Worm (Caenorhabditis elegans) whole organism, late embryonic: ENCODE measurements around the gene R11G1.2.
A peak's percentile ranks its signal among the peaks of the same experiment; 100 is the strongest.

Source experiments
- C38D4.7 ChIP-seq: fragments of 200-800 bp; sonication (Bioruptor generic); optimal IDR thresholded peaks from 2 replicates; lab custom pipeline; 2018; ENCODE audit warnings: mild to moderate bottlenecking, missing genetic modification characterization, moderate library complexity, missing compliant biosample characterization
- F13H6.1 ChIP-seq: sonication (generic microtip); optimal IDR thresholded peaks from 2 replicates; lab custom pipeline; 2016; ENCODE audit warnings: missing genetic modification characterization, missing compliant biosample characterization
- ceh-14 ChIP-seq: sonication (generic microtip); optimal IDR thresholded peaks from 2 replicates; lab custom pipeline; 2016; ENCODE audit warnings: missing genotype, missing genetic modification characterization, missing compliant biosample characterization
- ceh-18 ChIP-seq: sonication (generic microtip); optimal IDR thresholded peaks from 2 replicates; lab custom pipeline; 2016; ENCODE audit warnings: missing genetic modification characterization, missing compliant biosample characterization
- ceh-22 ChIP-seq: sonication (generic microtip); optimal IDR thresholded peaks from 2 replicates; lab custom pipeline; 2017; ENCODE audit warnings: missing biosample characterization, missing genetic modification characterization
- ceh-24 ChIP-seq: sonication (generic microtip); optimal IDR thresholded peaks from 2 replicates; lab custom pipeline; 2016; ENCODE audit warnings: mild to moderate bottlenecking, missing genetic modification characterization, missing compliant biosample characterization
- ceh-30 ChIP-seq: fragments of 150-350 bp; optimal IDR thresholded peaks from 2 replicates; lab custom pipeline; 2014; ENCODE audit warnings: missing biosample characterization, missing genetic modification characterization
- ceh-45 ChIP-seq: fragments of 200-800 bp; sonication (Bioruptor generic); IDR thresholded peaks from 2 replicates; pipeline ENCODE4 v1.3.6; 2022; ENCODE audit warnings: missing genetic modification reagents, missing genetic modification characterization, missing compliant biosample characterization
- ceh-48 ChIP-seq: sonication (generic microtip); optimal IDR thresholded peaks from 2 replicates; lab custom pipeline; 2016; ENCODE audit warnings: missing genetic modification characterization, inconsistent platforms, missing compliant biosample characterization
- ceh-6 ChIP-seq: fragments of 200-800 bp; sonication (Bioruptor generic); optimal IDR thresholded peaks from 2 replicates; lab custom pipeline; 2018; ENCODE audit warnings: mild to moderate bottlenecking, missing genetic modification characterization, missing compliant biosample characterization
- che-1 ChIP-seq: sonication (generic microtip); optimal IDR thresholded peaks from 2 replicates; lab custom pipeline; 2016; ENCODE audit warnings: mild to moderate bottlenecking, missing genetic modification characterization, missing compliant biosample characterization
- elt-4 ChIP-seq: sonication (generic microtip); optimal IDR thresholded peaks from 2 replicates; lab custom pipeline; 2016; ENCODE audit warnings: missing genetic modification characterization, missing compliant biosample characterization
- ets-4 ChIP-seq: sonication (generic microtip); optimal IDR thresholded peaks from 2 replicates; lab custom pipeline; 2016; ENCODE audit warnings: missing genetic modification characterization, missing compliant biosample characterization
- eyg-1 ChIP-seq: sonication (generic microtip); optimal IDR thresholded peaks from 2 replicates; lab custom pipeline; 2016; ENCODE audit warnings: missing genotype, missing genetic modification characterization, missing compliant biosample characterization
- fax-1 ChIP-seq: sonication (generic microtip); optimal IDR thresholded peaks from 2 replicates; lab custom pipeline; 2016; ENCODE audit warnings: missing genotype, missing genetic modification characterization, missing compliant biosample characterization
- fkh-10 ChIP-seq: fragments of 150-350 bp; optimal IDR thresholded peaks from 2 replicates; lab custom pipeline; 2014; ENCODE audit warnings: missing biosample characterization, missing genetic modification reagents, missing genetic modification characterization
- fkh-6 ChIP-seq: sonication (generic microtip); optimal IDR thresholded peaks from 2 replicates; lab custom pipeline; 2016; ENCODE audit warnings: missing genetic modification characterization, missing compliant biosample characterization
- hlh-13 ChIP-seq: fragments of 200-800 bp; sonication (Bioruptor generic); optimal IDR thresholded peaks from 2 replicates; lab custom pipeline; 2018; ENCODE audit warnings: mild to moderate bottlenecking, missing genetic modification characterization, missing compliant biosample characterization
- hlh-6 ChIP-seq: sonication (generic microtip); optimal IDR thresholded peaks from 2 replicates; lab custom pipeline; 2016; ENCODE audit warnings: missing genotype, missing genetic modification characterization, missing compliant biosample characterization
- lin-11 ChIP-seq: fragments of 200-800 bp; sonication (Bioruptor generic); optimal IDR thresholded peaks from 2 replicates; lab custom pipeline; 2018; ENCODE audit warnings: mild to moderate bottlenecking, missing genetic modification characterization, missing compliant biosample characterization
- madf-2 ChIP-seq: sonication (generic microtip); optimal IDR thresholded peaks from 2 replicates; lab custom pipeline; 2017; ENCODE audit warnings: missing genetic modification characterization, missing compliant biosample characterization
- nhr-11 ChIP-seq: fragments of 150-350 bp; optimal IDR thresholded peaks from 2 replicates; lab custom pipeline; 2014; ENCODE audit warnings: missing biosample characterization, missing genetic modification characterization
- nhr-232 ChIP-seq: sonication (generic microtip); optimal IDR thresholded peaks from 2 replicates; lab custom pipeline; 2016; ENCODE audit warnings: missing genetic modification characterization, missing compliant biosample characterization
- npax-4 ChIP-seq: sonication (generic microtip); optimal IDR thresholded peaks from 2 replicates; lab custom pipeline; 2016; ENCODE audit warnings: missing genetic modification characterization, missing compliant biosample characterization
- pat-9 ChIP-seq: fragments of 200-800 bp; sonication (Bioruptor generic); optimal IDR thresholded peaks from 2 replicates; lab custom pipeline; 2018; ENCODE audit warnings: mild to moderate bottlenecking, missing genetic modification characterization, moderate library complexity, missing compliant biosample characterization
- pha-4 ChIP-seq: fragments of 150-350 bp; optimal IDR thresholded peaks from 2 replicates; lab custom pipeline; 2018; ENCODE audit warnings: missing biosample characterization, missing genetic modification reagents, missing genetic modification characterization
- pqm-1 ChIP-seq: sonication (generic microtip); optimal IDR thresholded peaks from 2 replicates; lab custom pipeline; 2016; ENCODE audit warnings: missing genetic modification characterization, missing compliant biosample characterization
- pros-1 ChIP-seq: fragments of 150-350 bp; optimal IDR thresholded peaks from 2 replicates; lab custom pipeline; 2014; ENCODE audit warnings: missing biosample characterization, missing genetic modification reagents, missing genetic modification characterization
- rnt-1 ChIP-seq: sonication (generic microtip); optimal IDR thresholded peaks from 2 replicates; lab custom pipeline; 2016; ENCODE audit warnings: missing genetic modification characterization, missing compliant biosample characterization
- sox-2 ChIP-seq: fragments of 200-800 bp; sonication (Bioruptor generic); IDR thresholded peaks from 2 replicates; pipeline ENCODE4 v1.3.6; 2022; ENCODE audit warnings: missing genetic modification reagents, missing genetic modification characterization, missing compliant biosample characterization
- sox-4 ChIP-seq: sonication (generic microtip); optimal IDR thresholded peaks from 2 replicates; lab custom pipeline; 2017; ENCODE audit warnings: mild to moderate bottlenecking, missing genetic modification characterization, inconsistent platforms, missing compliant biosample characterization
- syd-9 ChIP-seq: sonication (generic microtip); optimal IDR thresholded peaks from 2 replicates; lab custom pipeline; 2016; ENCODE audit warnings: mild to moderate bottlenecking, missing genetic modification characterization, moderate library complexity, missing compliant biosample characterization
- ttx-3 ChIP-seq: sonication (generic microtip); optimal IDR thresholded peaks from 2 replicates; lab custom pipeline; 2016; ENCODE audit warnings: missing genetic modification reagents, missing genetic modification characterization, missing compliant biosample characterization
- unc-42 ChIP-seq: sonication (generic microtip); optimal IDR thresholded peaks from 2 replicates; lab custom pipeline; 2016; ENCODE audit warnings: missing genotype, missing genetic modification characterization, missing compliant biosample characterization
- unc-55 ChIP-seq: sonication (generic microtip); optimal IDR thresholded peaks from 2 replicates; lab custom pipeline; 2017; ENCODE audit warnings: missing biosample characterization, missing genetic modification reagents, missing genetic modification characterization

R11G1.2 gene

ce11 chrX:3625599-3625998 is 24.8 kb upstream of the R11G1.2 start:
- TF ChIP-seq nhr-11 (tag; lab: Kevin White, UChicago) (no peak), ceh-18 (tag; lab: Kevin White, UChicago) (no peak), madf-2 (tag; lab: Kevin White, UChicago) (no peak), sox-2 (no peak), lin-11 (tag; lab: Kevin White, UChicago) (no peak), npax-4 (tag; lab: Kevin White, UChicago) (no peak), pros-1 (no peak), ceh-14 (tag; lab: Kevin White, UChicago) (no peak), hlh-6 (tag; lab: Kevin White, UChicago) (no peak), unc-55 (GFP tag; lab: Kevin White, UChicago) (no peak), ceh-30 (tag; lab: Kevin White, UChicago) (no peak), che-1 (no peak), eyg-1 (tag; lab: Kevin White, UChicago) (no peak), pat-9 (no peak), rnt-1 (tag; lab: Kevin White, UChicago) (no peak), syd-9 (no peak), ceh-6 (GFP tag; lab: Kevin White, UChicago) (no peak), fkh-6 (tag; lab: Kevin White, UChicago) (no peak)

ce11 chrX:3628016-3628415 is 22.4 kb upstream of the R11G1.2 start, which contains the start of gene vep-2:
Gene vep-2, plus strand, starts transcription at chrX:3628316.
- TF ChIP-seq madf-2 (tag; lab: Kevin White, UChicago): no peak
- TF ChIP-seq ceh-48 (tag; lab: Kevin White, UChicago): no peak
- TF ChIP-seq fkh-10 (GFP tag; lab: Kevin White, UChicago): no peak
- TF ChIP-seq eyg-1 (tag; lab: Kevin White, UChicago): no peak
- TF ChIP-seq pros-1: no peak
- TF ChIP-seq elt-4: no peak
- no peak for TF ChIP-seq nhr-11 (tag; lab: Kevin White, UChicago)
- no peak for TF ChIP-seq fax-1
- no peak for TF ChIP-seq C38D4.7 (GFP tag; lab: Kevin White, UChicago)
- no peak for TF ChIP-seq hlh-6 (tag; lab: Kevin White, UChicago)
- no peak for TF ChIP-seq syd-9

ce11 chrX:3630090-3630489 is 20.3 kb upstream of the R11G1.2 start:
- no peak for TF ChIP-seq pha-4 (tag; lab: Kevin White, UChicago)
- no peak for TF ChIP-seq ceh-6 (GFP tag; lab: Kevin White, UChicago)
- TF ChIP-seq madf-2 (tag; lab: Kevin White, UChicago): no peak
- no peak for TF ChIP-seq F13H6.1 (tag; lab: Kevin White, UChicago)
- no peak for TF ChIP-seq pqm-1
- TF ChIP-seq che-1: no peak
- no peak for TF ChIP-seq ceh-22 (tag; lab: Kevin White, UChicago)
- no peak for TF ChIP-seq ets-4
- TF ChIP-seq, all 69 proteins: peak for 0

ce11 chrX:3631550-3631949 is 18.9 kb upstream of the R11G1.2 start:
- peak; percentile 20 for TF ChIP-seq elt-4
- TF ChIP-seq nhr-232 (tag; lab: Kevin White, UChicago): no peak
- peak; percentile 23 for TF ChIP-seq rnt-1 (tag; lab: Kevin White, UChicago)
- no peak for TF ChIP-seq ceh-24

ce11 chrX:3633654-3634053 is 16.8 kb upstream of the R11G1.2 start, which contains the start of gene gst-11:
Gene gst-11, minus strand, starts transcription at chrX:3633754.
- TF ChIP-seq hlh-13 (GFP tag; lab: Kevin White, UChicago): no peak
- no peak for TF ChIP-seq eyg-1 (tag; lab: Kevin White, UChicago)
- no peak for TF ChIP-seq ceh-45 (GFP tag; lab: Robert Waterston, UW)
- TF ChIP-seq ttx-3 (tag; lab: Kevin White, UChicago): no peak
- no peak for TF ChIP-seq syd-9

- TF ChIP-seq sox-4 (tag; lab: Kevin White, UChicago) (no peak), unc-42 (tag; lab: Kevin White, UChicago) (peak; percentile 66)
Measured at ce11 chrX:3634782-3635181, 15.6 kb upstream of the R11G1.2 start.
